Fruit fly (Drosophila melanogaster): Measurements from ENCODE around the gene nSMase.

Gene nSMase

dm6 chr3L:3239785-3240596 is 21.0 kb downstream of the nSMase start:
- TF ChIP-seq CG7101 (tag; optimal IDR thresholded peaks at IDR 0.05) (peak; percentile 50), CG33017 (tag; optimal IDR thresholded peaks at IDR 0.05) (peak; percentile 40), CG1620 (GFP tag; optimal IDR thresholded peaks at IDR 0.05) (no peak), toe (GFP tag; optimal IDR thresholded peaks at IDR 0.05) (no peak), ovo (GFP tag; optimal IDR thresholded peaks at IDR 0.05) (no peak), CG5204 (GFP tag; optimal IDR thresholded peaks at IDR 0.05) (no peak), tj (GFP tag; optimal IDR thresholded peaks at IDR 0.05) (peak; percentile 80), CG11617 (GFP tag; optimal IDR thresholded peaks at IDR 0.05) (peak; percentile 28), Clk (GFP tag; optimal IDR thresholded peaks at IDR 0.05) (no peak), kay (GFP tag; ENCODE audit: borderline replicate concordance) (no peak)

dm6 chr3L:3240597-3241367 is 21.8 kb downstream of the nSMase start:
- TF ChIP-seq ovo (GFP tag; optimal IDR thresholded peaks at IDR 0.05): no peak
- TF ChIP-seq kay (GFP tag; ENCODE audit: borderline replicate concordance): peak; percentile 9
- peak; percentile 48 for TF ChIP-seq tj (GFP tag; optimal IDR thresholded peaks at IDR 0.05)

- TF ChIP-seq cnc (optimal IDR thresholded peaks at IDR 0.05) (no peak), CG12768 (GFP tag; optimal IDR thresholded peaks at IDR 0.05) (no peak), Clk (GFP tag; optimal IDR thresholded peaks at IDR 0.05) (no peak), ovo (GFP tag; optimal IDR thresholded peaks at IDR 0.05) (no peak), CG14711 (tag; optimal IDR thresholded peaks at IDR 0.05) (no peak), bab1 (GFP tag; optimal IDR thresholded peaks at IDR 0.05) (no peak), cic (GFP tag; optimal IDR thresholded peaks at IDR 0.05) (no peak)
Measured at dm6 chr3L:3241368-3241640, 22.3 kb downstream of the nSMase start.

DNA sequence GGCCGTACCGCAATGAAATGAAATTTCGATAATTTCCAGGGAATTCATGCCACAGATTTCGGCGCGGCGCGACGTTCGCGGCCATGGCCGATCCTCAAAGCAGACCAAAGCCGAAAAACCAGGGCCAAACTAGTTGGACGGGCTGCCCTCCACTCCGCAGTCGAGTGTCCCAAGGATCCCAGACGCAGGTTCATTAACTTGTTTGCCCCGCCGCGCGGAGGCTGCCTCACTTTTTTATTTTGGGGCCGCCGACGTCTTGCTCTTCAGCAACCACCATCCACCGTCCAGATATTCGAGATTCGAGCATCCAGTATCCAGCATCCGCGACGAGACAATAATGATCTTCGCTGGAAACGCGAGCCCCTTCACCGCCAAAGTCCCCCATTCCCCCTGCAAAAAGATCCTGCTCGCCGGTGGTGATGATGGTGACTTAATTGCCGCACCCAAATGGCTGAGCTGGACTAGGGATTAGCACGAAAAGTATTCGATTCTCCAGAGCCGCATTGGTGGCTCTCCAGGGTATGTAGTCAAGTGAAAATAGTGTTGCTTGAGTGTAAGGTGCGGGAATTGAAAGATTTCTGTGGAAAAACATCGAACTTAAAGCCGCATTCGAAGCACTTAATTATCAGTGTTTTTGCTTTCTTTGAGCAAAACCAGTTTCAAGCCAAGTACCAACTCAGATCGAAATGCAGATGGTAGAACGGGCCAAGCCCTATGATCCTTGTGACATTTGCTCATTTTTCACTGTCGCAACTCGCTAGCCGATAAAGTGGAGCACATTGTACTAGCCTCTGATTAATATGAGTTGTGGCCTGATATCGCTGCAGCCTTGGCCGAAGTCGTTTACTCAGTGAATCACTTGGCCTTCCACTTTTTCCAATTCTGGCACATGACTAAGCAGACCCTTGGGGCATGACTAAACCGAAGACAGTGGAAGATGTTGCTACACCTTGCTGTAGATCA is 23.4 kb downstream of the nSMase start:
- TF ChIP-seq CG14711 (tag; optimal IDR thresholded peaks at IDR 0.05): no peak
- TF ChIP-seq pad (GFP tag; optimal IDR thresholded peaks at IDR 0.05): no peak
- no peak for TF ChIP-seq Hr96 (GFP tag; optimal IDR thresholded peaks at IDR 0.05)
- TF ChIP-seq kay (GFP tag; ENCODE audit: borderline replicate concordance): no peak
- TF ChIP-seq CG12768 (GFP tag; optimal IDR thresholded peaks at IDR 0.05): no peak
- no peak for TF ChIP-seq Crg-1 (GFP tag; optimal IDR thresholded peaks at IDR 0.05)

- no peak for TF ChIP-seq CG5204 (GFP tag; optimal IDR thresholded peaks at IDR 0.05)
- no peak for TF ChIP-seq bab1 (GFP tag; optimal IDR thresholded peaks at IDR 0.05)
- TF ChIP-seq CG11617 (GFP tag; optimal IDR thresholded peaks at IDR 0.05): no peak
- TF ChIP-seq CG14711 (tag; optimal IDR thresholded peaks at IDR 0.05): no peak
- TF ChIP-seq Crg-1 (GFP tag; optimal IDR thresholded peaks at IDR 0.05): no peak
- no peak for TF ChIP-seq toe (GFP tag; optimal IDR thresholded peaks at IDR 0.05)
- TF ChIP-seq tj (GFP tag; optimal IDR thresholded peaks at IDR 0.05): no peak
- TF ChIP-seq CG33017 (tag; optimal IDR thresholded peaks at IDR 0.05): no peak
- TF ChIP-seq CG12768 (GFP tag; optimal IDR thresholded peaks at IDR 0.05): no peak
- no peak for TF ChIP-seq Clk (GFP tag; optimal IDR thresholded peaks at IDR 0.05)
- no peak for TF ChIP-seq CG7045 (GFP tag; optimal IDR thresholded peaks at IDR 0.05)
- TF ChIP-seq kay (GFP tag; ENCODE audit: borderline replicate concordance): no peak
- TF ChIP-seq Mnt (GFP tag; optimal IDR thresholded peaks at IDR 0.05): no peak
- TF ChIP-seq CG7101 (tag; optimal IDR thresholded peaks at IDR 0.05): no peak
- TF ChIP-seq Hr96 (GFP tag; optimal IDR thresholded peaks at IDR 0.05): no peak
- TF ChIP-seq cnc (optimal IDR thresholded peaks at IDR 0.05): no peak
Measured at dm6 chr3L:3244244-3245144, 25.5 kb downstream of the nSMase start, which contains the start of gene CG12078. CG12078 (minus strand) TSS chr3L:3244294.

- no peak for TF ChIP-seq Mnt (GFP tag; optimal IDR thresholded peaks at IDR 0.05)
- TF ChIP-seq CG33017 (tag; optimal IDR thresholded peaks at IDR 0.05): no peak
- no peak for TF ChIP-seq CG7045 (GFP tag; optimal IDR thresholded peaks at IDR 0.05)
- TF ChIP-seq Clk (GFP tag; optimal IDR thresholded peaks at IDR 0.05): no peak
Measured at dm6 chr3L:3245189-3245588, 26.2 kb downstream of the nSMase start.
